Worm (Caenorhabditis elegans) whole organism, early embryonic: ENCODE measurements around the gene zig-6.

ENCODE experiments used
- B0310.2 ChIP-seq: sonication (generic microtip); optimal IDR thresholded peaks from 2 replicates; lab custom pipeline; 2016; ENCODE audit warnings: mild to moderate bottlenecking, missing genetic modification characterization, missing compliant biosample characterization
- aly-1 ChIP-seq: sonication (generic microtip); optimal IDR thresholded peaks from 2 replicates; lab custom pipeline; 2016; ENCODE audit warnings: missing genetic modification characterization, missing compliant biosample characterization
- ama-1 ChIP-seq: fragments of 150-350 bp; optimal IDR thresholded peaks from 2 replicates; lab custom pipeline; 2014
- hnd-1 ChIP-seq: sonication (generic microtip); optimal IDR thresholded peaks from 2 replicates; lab custom pipeline; 2016; ENCODE audit warnings: missing genetic modification characterization, missing compliant biosample characterization
- sea-1 ChIP-seq: fragments of 200-800 bp; sonication (Bioruptor generic); conservative IDR thresholded peaks from 2 replicates; pipeline ENCODE4 v1.3.6; 2022; ENCODE audit warnings: missing genetic modification characterization, missing compliant biosample characterization
- tbx-37 ChIP-seq: fragments of 200-800 bp; sonication (Bioruptor generic); conservative IDR thresholded peaks from 2 replicates; pipeline ENCODE4 v1.3.6; 2022; ENCODE audit warnings: missing genetic modification reagents, missing genetic modification characterization, missing compliant biosample characterization

ce11 chrX:5210927-5211655 is 22.2 kb upstream of the zig-6 start:
- TF ChIP-seq aly-1 (tag; lab: Kevin White, UChicago) (no peak), sea-1 (no peak), ama-1 (lab: Kevin White, UChicago) (no peak), tbx-37 (no peak), hnd-1 (tag; lab: Kevin White, UChicago) (no peak), B0310.2 (tag; lab: Kevin White, UChicago) (no peak)
